Worm (Caenorhabditis elegans) whole organism, L2 larva: ENCODE data around the gene scl-11.
A peak's percentile ranks its signal among the peaks of the same experiment; 100 is the strongest.

ENCODE experiments used
- C34F6.9 ChIP-seq: fragments of 150-350 bp; optimal IDR thresholded peaks from 2 replicates; lab custom pipeline; 2014; ENCODE audit warnings: missing biosample characterization, missing genetic modification characterization
- F13H6.1 ChIP-seq: sonication (generic microtip); optimal IDR thresholded peaks from 2 replicates; lab custom pipeline; 2016; ENCODE audit warnings: missing genetic modification characterization, missing compliant biosample characterization
- Y55F3AM.14 ChIP-seq: fragments of 200-800 bp; sonication (Bioruptor generic); optimal IDR thresholded peaks from 2 replicates; lab custom pipeline; 2018; ENCODE audit warnings: mild to moderate bottlenecking, missing genetic modification characterization, missing compliant biosample characterization
- alr-1 ChIP-seq: fragments of 150-350 bp; optimal IDR thresholded peaks from 2 replicates; lab custom pipeline; 2014; ENCODE audit warnings: missing biosample characterization, missing genetic modification characterization
- aly-2 ChIP-seq: fragments of 150-350 bp; optimal IDR thresholded peaks from 2 replicates; lab custom pipeline; 2014; ENCODE audit warnings: missing biosample characterization, missing genetic modification characterization
- ama-1 ChIP-seq: fragments of 150-350 bp; optimal IDR thresholded peaks from 2 replicates; lab custom pipeline; 2018; ENCODE audit warnings: inconsistent platforms
- blmp-1 ChIP-seq: sonication (generic microtip); optimal IDR thresholded peaks from 2 replicates; lab custom pipeline; 2017; ENCODE audit warnings: missing genetic modification characterization, mild to moderate bottlenecking, missing compliant biosample characterization, antibody characterized with exemption, moderate library complexity; ENCODE audit not compliant: insufficient read depth
- ceh-16 ChIP-seq: fragments of 150-350 bp; optimal IDR thresholded peaks from 2 replicates; lab custom pipeline; 2014; ENCODE audit warnings: missing biosample characterization, missing genetic modification characterization
- ceh-82 ChIP-seq: fragments of 150-350 bp; optimal IDR thresholded peaks from 2 replicates; lab custom pipeline; 2014; ENCODE audit warnings: missing biosample characterization, missing genetic modification characterization
- dmd-4 ChIP-seq: sonication (generic microtip); optimal IDR thresholded peaks from 2 replicates; lab custom pipeline; 2017; ENCODE audit warnings: missing biosample characterization, missing genetic modification characterization
- elt-1 ChIP-seq: fragments of 150-350 bp; optimal IDR thresholded peaks from 2 replicates; lab custom pipeline; 2014; ENCODE audit warnings: missing biosample characterization, missing genetic modification characterization
- elt-3 ChIP-seq: sonication (generic microtip); optimal IDR thresholded peaks from 2 replicates; lab custom pipeline; 2017; ENCODE audit warnings: missing biosample characterization, missing genetic modification characterization
- fos-1 ChIP-seq: fragments of 150-350 bp; optimal IDR thresholded peaks from 2 replicates; lab custom pipeline; 2014; ENCODE audit warnings: missing biosample characterization, missing genetic modification characterization
- lin-11 ChIP-seq: fragments of 150-350 bp; sonication (generic microtip); optimal IDR thresholded peaks from 2 replicates; lab custom pipeline; 2014; ENCODE audit warnings: missing biosample characterization, missing genetic modification characterization, inconsistent platforms, mixed read lengths
- lin-13 ChIP-seq: fragments of 150-350 bp; optimal IDR thresholded peaks from 2 replicates; lab custom pipeline; 2014; ENCODE audit warnings: missing biosample characterization, missing genetic modification reagents, missing genetic modification characterization
- lsy-2 ChIP-seq, 2 experiments: fragments of 150-350 bp in 1 of 2; sonication (generic microtip) in 1 of 2; optimal IDR thresholded peaks; 2 replicates each; lab custom pipeline; 2014 to 2017; ENCODE audit warnings: missing biosample characterization in 2 of 2, missing genetic modification characterization in 2 of 2
- mab-5 ChIP-seq: fragments of 150-350 bp; optimal IDR thresholded peaks from 2 replicates; lab custom pipeline; 2014; ENCODE audit warnings: missing biosample characterization, missing genetic modification characterization
- mbf-1 ChIP-seq: sonication (generic microtip); optimal IDR thresholded peaks from 2 replicates; lab custom pipeline; 2017; ENCODE audit warnings: missing biosample characterization, missing genetic modification characterization
- mdl-1 ChIP-seq, 2 experiments: fragments of 150-350 bp in 1 of 2; sonication (generic microtip) in 1 of 2; optimal IDR thresholded peaks; 2 replicates each; lab custom pipeline; 2017; ENCODE audit warnings: missing biosample characterization in 2 of 2, missing genetic modification characterization in 2 of 2
- nhr-10 ChIP-seq: sonication (generic microtip); optimal IDR thresholded peaks from 2 replicates; lab custom pipeline; 2017; ENCODE audit warnings: missing biosample characterization, missing genetic modification characterization
- nhr-11 ChIP-seq: fragments of 150-350 bp; optimal IDR thresholded peaks from 2 replicates; lab custom pipeline; 2014; ENCODE audit warnings: missing biosample characterization, missing genetic modification characterization
- nhr-12 ChIP-seq: fragments of 150-350 bp; optimal IDR thresholded peaks from 2 replicates; lab custom pipeline; 2014; ENCODE audit warnings: missing biosample characterization, missing genetic modification characterization
- nhr-129 ChIP-seq: fragments of 150-350 bp; optimal IDR thresholded peaks from 2 replicates; lab custom pipeline; 2014; ENCODE audit warnings: missing biosample characterization, missing genetic modification characterization
- nhr-21 ChIP-seq: fragments of 150-350 bp; optimal IDR thresholded peaks from 2 replicates; lab custom pipeline; 2014; ENCODE audit warnings: missing biosample characterization, missing genetic modification characterization
- nhr-23 ChIP-seq: fragments of 150-350 bp; optimal IDR thresholded peaks from 2 replicates; lab custom pipeline; 2014; ENCODE audit warnings: missing biosample characterization, missing genetic modification reagents, missing genetic modification characterization
- nhr-237 ChIP-seq: fragments of 150-350 bp; optimal IDR thresholded peaks from 2 replicates; lab custom pipeline; 2014; ENCODE audit warnings: missing biosample characterization, missing genetic modification characterization
- nhr-25 ChIP-seq: fragments of 150-350 bp; sonication (generic microtip); optimal IDR thresholded peaks from 3 replicates; lab custom pipeline; 2014; ENCODE audit warnings: missing biosample characterization, missing genetic modification characterization
- nhr-77 ChIP-seq: fragments of 150-350 bp; optimal IDR thresholded peaks from 2 replicates; lab custom pipeline; 2014; ENCODE audit warnings: missing biosample characterization, missing genetic modification characterization
- peb-1 ChIP-seq: fragments of 150-350 bp; optimal IDR thresholded peaks from 2 replicates; lab custom pipeline; 2014; ENCODE audit warnings: missing biosample characterization, missing genetic modification characterization
- sem-4 ChIP-seq: fragments of 150-350 bp; optimal IDR thresholded peaks from 2 replicates; lab custom pipeline; 2014; ENCODE audit warnings: missing biosample characterization, missing genetic modification reagents, missing genetic modification characterization
- skn-1 ChIP-seq: sonication (generic microtip); optimal IDR thresholded peaks from 2 replicates; lab custom pipeline; 2017; ENCODE audit warnings: missing biosample characterization, missing genetic modification characterization
- sma-3 ChIP-seq: sonication (generic microtip); optimal IDR thresholded peaks from 2 replicates; lab custom pipeline; 2016; ENCODE audit warnings: missing genetic modification reagents, missing genetic modification characterization, missing compliant biosample characterization
- sma-9 ChIP-seq, 2 experiments: fragments of 150-350 bp in 1 of 2; sonication (generic microtip) in 1 of 2; optimal IDR thresholded peaks; 2 replicates each; lab custom pipeline; 2014 to 2016; ENCODE audit warnings: missing genetic modification characterization in 2 of 2, mild to moderate bottlenecking in 1 of 2, missing biosample characterization in 1 of 2, missing compliant biosample characterization in 1 of 2, missing genetic modification reagents in 1 of 2, moderate library complexity in 1 of 2
- snpc-4 ChIP-seq: fragments of 150-350 bp; optimal IDR thresholded peaks from 2 replicates; lab custom pipeline; 2014; ENCODE audit warnings: missing biosample characterization, missing genetic modification characterization
- unc-39 ChIP-seq: fragments of 150-350 bp; optimal IDR thresholded peaks from 2 replicates; lab custom pipeline; 2014; ENCODE audit warnings: missing biosample characterization, missing genetic modification characterization
- unc-55 ChIP-seq: fragments of 150-350 bp; sonication (generic microtip); optimal IDR thresholded peaks from 3 replicates; lab custom pipeline; 2014; ENCODE audit warnings: missing biosample characterization, missing genetic modification reagents, missing genetic modification characterization
- unc-62 ChIP-seq: fragments of 150-350 bp; optimal IDR thresholded peaks from 2 replicates; lab custom pipeline; 2014; ENCODE audit warnings: missing biosample characterization, missing genetic modification reagents, missing genetic modification characterization
- zag-1 ChIP-seq: fragments of 150-350 bp; optimal IDR thresholded peaks from 2 replicates; lab custom pipeline; 2014; ENCODE audit warnings: missing biosample characterization, missing genetic modification characterization
- ztf-1 ChIP-seq: fragments of 200-800 bp; sonication (Bioruptor generic); conservative IDR thresholded peaks from 2 replicates; pipeline ENCODE4 v1.3.6; 2022; ENCODE audit warnings: missing genetic modification characterization, missing compliant biosample characterization
- ztf-11 ChIP-seq: sonication (generic microtip); optimal IDR thresholded peaks from 2 replicates; lab custom pipeline; 2017; ENCODE audit warnings: missing biosample characterization, missing genetic modification characterization

The scl-11 gene

ce11 chrIV:13079119-13079518 is 27.9 kb downstream of the scl-11 start, which contains the start of gene C39E9.8 (continued):
- TF ChIP-seq peb-1 (tag; lab: Kevin White, UChicago) (no peak), nhr-10 (tag; lab: Kevin White, UChicago) (no peak), ceh-16 (tag; lab: Kevin White, UChicago) (no peak), unc-62 (no peak), sem-4 (tag; lab: Kevin White, UChicago) (no peak), nhr-237 (tag; lab: Kevin White, UChicago) (no peak), alr-1 (tag; lab: Kevin White, UChicago) (no peak), ama-1 (no peak), lin-13 (no peak), sma-9 (GFP tag; optimal IDR thresholded peaks at IDR 0.05; lab: Kevin White, UChicago) (peak; percentile 74), sma-9 (tag; optimal IDR thresholded peaks at IDR 0.05; lab: Kevin White, UChicago) (peak; percentile 1), blmp-1 (peak; percentile 48)

- TF ChIP-seq mab-5, result no peak
- no peak for TF ChIP-seq ceh-16 (tag; lab: Kevin White, UChicago)
- TF ChIP-seq sem-4 (tag; lab: Kevin White, UChicago), result no peak
- no peak for TF ChIP-seq unc-39 (tag; lab: Kevin White, UChicago)
- TF ChIP-seq mdl-1 (tag; optimal IDR thresholded peaks at IDR 0.05; lab: Kevin White, UChicago), result no peak
- TF ChIP-seq mbf-1 (tag; lab: Kevin White, UChicago), result no peak
- no peak for TF ChIP-seq F13H6.1
- TF ChIP-seq nhr-77 (tag; lab: Kevin White, UChicago), result no peak
- TF ChIP-seq elt-3 (tag; lab: Kevin White, UChicago), result no peak
- no peak for TF ChIP-seq ztf-1 (GFP tag; lab: Robert Waterston, UW)
- TF ChIP-seq elt-1 (tag; lab: Kevin White, UChicago), result no peak
- no peak for TF ChIP-seq nhr-12
- TF ChIP-seq lsy-2 (tag; optimal IDR thresholded peaks at IDR 0.05; lab: Kevin White, UChicago), result no peak
- TF ChIP-seq aly-2 (tag; lab: Kevin White, UChicago), result no peak
- no peak for TF ChIP-seq lin-13
- no peak for TF ChIP-seq ceh-82
- TF ChIP-seq nhr-23 (tag; lab: Kevin White, UChicago), result no peak
- TF ChIP-seq blmp-1, result no peak
- peak; percentile 66 for TF ChIP-seq nhr-25
- TF ChIP-seq nhr-129, result peak; percentile 98
- no peak for TF ChIP-seq ama-1
- no peak for TF ChIP-seq dmd-4 (tag; lab: Kevin White, UChicago)
- TF ChIP-seq ztf-11 (tag; lab: Kevin White, UChicago), result no peak
- no peak for TF ChIP-seq nhr-237 (tag; lab: Kevin White, UChicago)
- TF ChIP-seq sma-3 (GFP tag; lab: Kevin White, UChicago), result peak; percentile 36
- TF ChIP-seq Y55F3AM.14, result no peak
- no peak for TF ChIP-seq zag-1
- no peak for TF ChIP-seq fos-1
- TF ChIP-seq snpc-4 (tag; lab: Kevin White, UChicago), result no peak
- TF ChIP-seq lin-11 (tag; lab: Kevin White, UChicago), result no peak
- no peak for TF ChIP-seq unc-62
- TF ChIP-seq alr-1 (tag; lab: Kevin White, UChicago), result no peak
- TF ChIP-seq nhr-11 (tag; lab: Kevin White, UChicago), result peak; percentile 35
- peak; percentile 55 for TF ChIP-seq nhr-21 (tag; lab: Kevin White, UChicago)
- no peak for TF ChIP-seq skn-1 (tag; lab: Kevin White, UChicago)
- TF ChIP-seq C34F6.9, result no peak
- no peak for TF ChIP-seq sma-9 (GFP tag; optimal IDR thresholded peaks at IDR 0.05; lab: Kevin White, UChicago)
- no peak for TF ChIP-seq sma-9 (tag; optimal IDR thresholded peaks at IDR 0.05; lab: Kevin White, UChicago)
- no peak for TF ChIP-seq unc-55 (GFP tag; lab: Kevin White, UChicago)
Observed at ce11 chrIV:13080185-13080584, 29.0 kb downstream of the scl-11 start.

- peak; percentile 19 for TF ChIP-seq nhr-129
- TF ChIP-seq mbf-1 (tag; lab: Kevin White, UChicago), result no peak
Observed at ce11 chrIV:13080861-13081260, 29.7 kb downstream of the scl-11 start.
